Worm (Caenorhabditis elegans): Measurements from ENCODE around the gene fat-5.
A peak's percentile ranks its signal among the peaks of the same experiment; 100 is the strongest.

Gene fat-5

DNA sequence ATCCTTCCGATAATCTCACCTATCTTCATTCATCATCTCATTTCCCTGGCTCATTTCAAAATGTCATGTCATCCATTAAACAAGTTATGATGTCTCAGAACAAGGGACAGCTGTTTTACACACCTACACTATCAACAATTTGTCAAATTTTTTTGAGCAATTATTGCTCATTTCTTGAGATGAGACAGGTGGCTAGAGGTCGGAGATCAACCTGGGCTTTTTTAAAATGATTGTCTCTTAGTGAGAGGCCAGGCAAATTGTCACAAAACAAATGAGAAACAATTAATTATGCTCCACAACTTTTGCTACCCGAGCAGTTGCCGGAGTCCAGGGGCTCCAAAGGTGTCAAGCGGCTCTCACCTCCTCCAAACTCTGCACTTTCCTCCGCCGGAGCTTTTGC lies 4.0 kb downstream of the fat-5 start (continued):
- TF ChIP-seq snpc-4 (tag; optimal IDR thresholded peaks at IDR 0.05) (no peak), ceh-8 (GFP tag; optimal IDR thresholded peaks at IDR 0.05) (no peak), fos-1 (tag; optimal IDR thresholded peaks at IDR 0.05) (no peak), nhr-47 (tag; optimal IDR thresholded peaks at IDR 0.05) (no peak)

DNA sequence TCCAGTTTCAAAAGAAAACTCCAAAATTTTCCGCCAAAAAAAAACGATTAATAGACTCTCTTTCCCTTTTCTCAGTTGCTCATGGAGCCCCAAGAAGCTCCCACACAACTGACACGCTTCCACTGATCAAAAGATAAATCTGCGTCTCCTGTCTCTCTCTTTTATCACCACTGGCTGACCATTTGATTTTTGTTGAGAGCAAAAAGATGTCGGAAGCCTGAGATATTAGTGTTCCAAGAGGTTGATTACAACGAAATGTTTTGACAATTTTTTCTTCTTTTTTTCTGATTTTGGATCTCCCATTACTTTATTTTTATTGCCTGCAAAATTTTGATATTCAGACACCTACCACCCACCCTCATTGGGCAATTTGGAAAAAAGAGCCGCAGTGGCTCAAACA lies 7.7 kb downstream of the fat-5 start, which contains the start of gene twk-42:
Gene twk-42 (minus strand): TSS at position 101 of the 400 bp plus-strand sequence.
- TF ChIP-seq zip-4 (GFP tag; optimal IDR thresholded peaks at IDR 0.05) = no peak
- peak; percentile 29 for TF ChIP-seq rnt-1 (tag; optimal IDR thresholded peaks at IDR 0.05)

ce11 chrV:17739801-17740200 lies 15.0 kb downstream of the fat-5 start, which contains the start of gene cutl-4:
TSS of gene cutl-4 (minus strand) at chrV:17739901.
- TF ChIP-seq hpl-2 (GFP tag; optimal IDR thresholded peaks at IDR 0.05) (no peak), nhr-76 (tag; optimal IDR thresholded peaks at IDR 0.05) (no peak), ces-1 (GFP tag; optimal IDR thresholded peaks at IDR 0.05) (no peak), dsc-1 (tag; optimal IDR thresholded peaks at IDR 0.05) (no peak)

DNA sequence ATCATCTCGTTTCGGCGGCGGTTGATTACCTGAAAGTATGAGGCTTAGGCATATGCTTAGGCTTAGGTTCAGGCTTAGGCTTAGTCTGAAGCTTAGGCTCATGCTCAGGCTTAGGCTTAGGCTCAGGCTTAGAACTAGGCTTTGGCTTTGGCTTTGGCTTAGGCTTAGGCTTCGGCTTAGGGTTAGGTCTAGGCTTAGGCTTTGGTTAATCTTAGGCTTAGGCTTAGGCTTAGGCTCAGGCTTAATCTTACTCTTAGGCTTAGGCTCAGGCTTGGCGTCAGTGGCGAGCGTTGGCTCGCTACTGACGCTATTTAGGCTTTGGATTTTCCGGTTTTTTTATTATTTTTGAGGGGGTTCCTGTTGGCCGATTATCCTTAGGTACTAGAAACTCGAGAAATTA lies 19.0 kb downstream of the fat-5 start:
- TF ChIP-seq vab-15 (tag; optimal IDR thresholded peaks at IDR 0.05) (no peak), nhr-19 (GFP tag; conservative IDR thresholded peaks at IDR 0.05) (no peak), Y116A8C.19 (tag; optimal IDR thresholded peaks at IDR 0.05; ENCODE audit: borderline replicate concordance) (no peak), lin-39 (tag; optimal IDR thresholded peaks at IDR 0.05) (no peak), xbp-1 (tag; optimal IDR thresholded peaks at IDR 0.05) (no peak), pax-3 (tag; optimal IDR thresholded peaks at IDR 0.05) (no peak), nhr-76 (tag; optimal IDR thresholded peaks at IDR 0.05) (no peak), blmp-1 (tag; optimal IDR thresholded peaks at IDR 0.05) (no peak)

ce11 chrV:17746959-17747358 lies 22.2 kb downstream of the fat-5 start, which contains the start of gene twk-36:
TSS of gene twk-36 (minus strand) at chrV:17747059.
- TF ChIP-seq rnt-1 (tag; optimal IDR thresholded peaks at IDR 0.05) = no peak
- TF ChIP-seq blmp-1 (tag; optimal IDR thresholded peaks at IDR 0.05) = no peak
- no peak for TF ChIP-seq ceh-90 (tag; optimal IDR thresholded peaks at IDR 0.05)
- no peak for TF ChIP-seq egl-13 (tag; optimal IDR thresholded peaks at IDR 0.05)
- no peak for TF ChIP-seq C04F5.9 (tag; optimal IDR thresholded peaks at IDR 0.05)
- TF ChIP-seq nhr-76 (tag; optimal IDR thresholded peaks at IDR 0.05) = no peak
- TF ChIP-seq nhr-84 (tag; optimal IDR thresholded peaks at IDR 0.05) = no peak
- no peak for TF ChIP-seq mef-2 (tag; optimal IDR thresholded peaks at IDR 0.05)

DNA sequence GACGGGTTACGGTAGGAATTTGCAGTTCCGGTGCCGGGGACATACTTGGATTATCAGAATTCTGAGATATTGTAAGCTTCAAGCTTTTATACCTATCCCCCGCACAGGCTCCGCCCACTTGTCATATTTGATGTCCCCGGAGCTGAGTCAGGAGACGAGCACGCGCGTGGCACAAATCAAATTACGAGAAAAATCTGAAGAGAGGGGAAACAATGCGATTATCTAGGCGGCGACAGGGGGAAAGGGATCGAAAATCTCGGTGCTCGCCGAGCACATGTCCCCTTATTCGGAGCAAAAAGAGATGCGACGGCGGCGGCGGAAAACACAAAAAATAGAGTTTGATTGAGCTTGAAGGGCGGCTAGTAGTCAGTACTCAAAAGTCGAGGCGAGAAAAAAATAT lies 24.4 kb downstream of the fat-5 start, which contains the start of gene R12G8.1:
Gene R12G8.1 (minus strand): TSS at position 63 of the 400 bp plus-strand sequence.
- TF ChIP-seq fkh-10 (GFP tag; optimal IDR thresholded peaks at IDR 0.05) (peak; percentile 89), jun-1 (tag; optimal IDR thresholded peaks at IDR 0.05) (no peak), lin-14 (GFP tag; optimal IDR thresholded peaks at IDR 0.05) (peak; percentile 78), ces-1 (GFP tag; optimal IDR thresholded peaks at IDR 0.05) (peak; percentile 66), lsy-2 (tag; optimal IDR thresholded peaks at IDR 0.05) (peak in 1 of 2 experiments; percentile 1), vab-15 (tag; optimal IDR thresholded peaks at IDR 0.05) (no peak), efl-1 (optimal IDR thresholded peaks at IDR 0.05) (no peak), efl-1 (GFP tag; optimal IDR thresholded peaks at IDR 0.05 in 1 of 2) (peak in 1 of 2 experiments; percentile 74), mef-2 (tag; optimal IDR thresholded peaks at IDR 0.05) (no peak), aha-1 (tag; optimal IDR thresholded peaks at IDR 0.05) (no peak), egl-27 (tag; optimal IDR thresholded peaks at IDR 0.05) (no peak), zag-1 (tag; optimal IDR thresholded peaks at IDR 0.05) (no peak), ceh-90 (tag; optimal IDR thresholded peaks at IDR 0.05) (no peak), lin-13 (GFP tag; optimal IDR thresholded peaks at IDR 0.05) (no peak), nhr-47 (tag; optimal IDR thresholded peaks at IDR 0.05) (no peak), sup-37 (GFP tag; optimal IDR thresholded peaks at IDR 0.05) (no peak), lin-15B (tag; optimal IDR thresholded peaks at IDR 0.05) (no peak), ets-5 (GFP tag; IDR thresholded peaks at IDR 0.05) (no peak), nhr-71 (tag; optimal IDR thresholded peaks at IDR 0.05) (peak; percentile 51), elt-2 (tag; optimal IDR thresholded peaks at IDR 0.05) (no peak)

Measured in whole organism, L1 larva.